Fruit fly (Drosophila melanogaster) Kc167 (cell line): Measurements from ENCODE around the gene CG13055.

ENCODE experiments used
- h ChIP-seq: fragments of >200 bp; optimal IDR thresholded peaks from 3 replicates; lab custom pipeline; 2018; ENCODE audit warnings: missing external identifiers
- insv ChIP-seq: fragments of >200 bp; optimal IDR thresholded peaks from 3 replicates; lab custom pipeline; 2018; ENCODE audit warnings: missing external identifiers
- psq ChIP-seq: fragments of >200 bp; optimal IDR thresholded peaks from 2 replicates; lab custom pipeline; 2017; ENCODE audit warnings: missing external identifiers
- ttk ChIP-seq: sonication (Bioruptor generic); optimal IDR thresholded peaks from 2 replicates; lab custom pipeline; 2017; ENCODE audit warnings: missing external identifiers

DNA sequence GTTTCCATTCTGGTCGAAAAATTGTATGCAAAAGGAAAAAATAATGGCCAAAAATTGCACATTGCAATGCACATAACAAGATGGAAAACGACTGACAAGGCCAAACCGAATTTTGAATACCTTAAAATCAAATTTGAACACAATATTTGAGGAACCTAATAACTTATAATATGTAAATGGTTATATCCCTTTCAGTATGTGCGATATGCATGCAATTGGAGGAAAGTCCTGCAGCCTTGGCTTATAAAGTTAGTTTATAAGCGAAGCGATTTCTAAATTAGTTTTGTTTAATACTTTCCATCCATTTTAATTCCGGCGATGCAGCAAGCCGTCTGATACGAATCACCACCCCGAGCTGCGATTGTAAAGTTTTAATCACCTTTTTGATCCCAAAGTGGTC is 27.0 kb downstream of the CG13055 start:
- TF ChIP-seq ttk (lab: Kevin White, UChicago) (no peak), psq (no peak), insv (lab: Kevin White, UChicago) (no peak), h (lab: Kevin White, UChicago) (no peak)
